Worm (Caenorhabditis elegans) whole organism, L4 larva: ENCODE measurements around the gene arrd-15.
"Not testable (repeated sequence)": the region's sequence is repeated elsewhere in the genome, so short reads cannot be mapped to it uniquely, and the experiment has no call there.

Experiments
- ZK546.5 ChIP-seq, 2 experiments: sonication (generic microtip); optimal IDR thresholded peaks; 2 replicates each; lab custom pipeline; 2017; ENCODE audit warnings: missing biosample characterization in 2 of 2, missing genetic modification characterization in 2 of 2
- aly-2 ChIP-seq: sonication (generic microtip); optimal IDR thresholded peaks from 2 replicates; lab custom pipeline; 2018; ENCODE audit warnings: missing biosample characterization, missing genetic modification characterization
- ces-1 ChIP-seq: fragments of 150-350 bp; sonication (generic microtip); optimal IDR thresholded peaks from 4 replicates; lab custom pipeline; 2014; ENCODE audit warnings: missing biosample characterization, missing genetic modification reagents, missing genetic modification characterization
- lin-15B ChIP-seq: fragments of 150-350 bp; sonication (generic microtip); optimal IDR thresholded peaks from 3 replicates; lab custom pipeline; 2014; ENCODE audit warnings: missing biosample characterization, missing genetic modification characterization
- nhr-237 ChIP-seq: sonication (generic microtip); optimal IDR thresholded peaks from 2 replicates; lab custom pipeline; 2017; ENCODE audit warnings: missing biosample characterization, missing genetic modification characterization
- saeg-2 ChIP-seq: fragments of 200-800 bp; sonication (Bioruptor generic); IDR thresholded peaks from 2 replicates; pipeline ENCODE4 v1.3.6; 2022; ENCODE audit warnings: missing genetic modification reagents, missing genetic modification characterization, missing compliant biosample characterization
- tag-97 ChIP-seq: fragments of 200-800 bp; sonication (Bioruptor generic); IDR thresholded peaks from 2 replicates; pipeline ENCODE4 v1.3.6; 2022; ENCODE audit warnings: missing genetic modification characterization, missing compliant biosample characterization
- zfp-2 ChIP-seq: sonication (generic microtip); optimal IDR thresholded peaks from 2 replicates; lab custom pipeline; 2016; ENCODE audit warnings: mild to moderate bottlenecking, missing genetic modification characterization, missing compliant biosample characterization

DNA sequence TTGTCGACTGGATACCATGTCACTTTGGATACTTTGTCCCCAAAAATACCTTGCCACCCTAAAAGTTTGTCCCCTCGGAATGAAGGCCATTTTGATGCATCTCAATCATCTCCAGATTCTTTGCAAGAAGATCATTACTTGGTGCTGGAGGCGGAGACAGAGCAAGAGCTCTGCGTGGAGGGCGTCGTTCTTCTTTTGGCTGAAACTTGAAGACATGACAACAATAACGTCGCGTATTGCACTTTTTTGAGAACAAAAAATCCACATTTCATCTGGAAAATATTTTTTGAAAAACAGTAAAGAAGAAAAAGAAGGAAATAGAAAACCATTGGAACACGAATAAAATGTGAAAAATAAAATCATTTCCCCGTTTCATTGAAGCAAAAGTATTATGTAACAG lies 31.6 kb upstream of the arrd-15 start:
- not testable (repeated sequence) for TF ChIP-seq saeg-2 (GFP tag; lab: Robert Waterston, UW); nhr-237 (tag; lab: Kevin White, UChicago); aly-2 (tag; lab: Kevin White, UChicago); lin-15B (tag; lab: Kevin White, UChicago); tag-97; zfp-2; ZK546.5 (tag; optimal IDR thresholded peaks at IDR 0.05; lab: Kevin White, UChicago); ces-1 (GFP tag; lab: Kevin White, UChicago)
